Fruit fly (Drosophila melanogaster) whole organism, embryonic: ENCODE results near the gene CG43407.

Source experiments
- Bteb2 ChIP-seq: fragments of 200-800 bp; sonication (Bioruptor generic); optimal IDR thresholded peaks from 2 replicates; lab custom pipeline; 2016; ENCODE audit warnings: missing biosample characterization, missing genetic modification characterization
- CG10565 ChIP-seq: fragments of 200-800 bp; sonication (Bioruptor generic); optimal IDR thresholded peaks from 3 replicates; lab custom pipeline; 2016; ENCODE audit warnings: missing biosample characterization, mild to moderate bottlenecking, missing genetic modification characterization
- CG10959 ChIP-seq: fragments of 200-800 bp; sonication (Bioruptor generic); IDR thresholded peaks from 2 replicates; pipeline ENCODE4 v1.3.6; 2022; ENCODE audit warnings: missing biosample characterization, missing genetic modification characterization
- CG12104 ChIP-seq: fragments of 200-800 bp; sonication (Bioruptor generic); optimal IDR thresholded peaks from 3 replicates; lab custom pipeline; 2016; ENCODE audit warnings: missing biosample characterization, missing genetic modification characterization
- CG13424 ChIP-seq: fragments of 200-800 bp; sonication (Bioruptor generic); optimal IDR thresholded peaks from 2 replicates; lab custom pipeline; 2019; ENCODE audit warnings: missing biosample characterization, mild to moderate bottlenecking, missing genetic modification characterization, moderate library complexity
- CG13624 ChIP-seq: fragments of 200-800 bp; sonication (Bioruptor generic); optimal IDR thresholded peaks from 2 replicates; lab custom pipeline; 2016; ENCODE audit warnings: missing biosample characterization, missing genetic modification characterization
- CG14441 ChIP-seq: fragments of 200-800 bp; sonication (Bioruptor generic); IDR thresholded peaks from 2 replicates; pipeline ENCODE4 v1.3.6; 2022; ENCODE audit warnings: missing biosample characterization, missing genetic modification characterization
- CG15011 ChIP-seq: fragments of 200-800 bp; sonication (Bioruptor generic); optimal IDR thresholded peaks from 3 replicates; lab custom pipeline; 2018; ENCODE audit warnings: missing biosample characterization, mild to moderate bottlenecking, missing genetic modification characterization
- CG1603 ChIP-seq: fragments of 200-800 bp; sonication (Bioruptor generic); optimal IDR thresholded peaks from 2 replicates; lab custom pipeline; 2019; ENCODE audit warnings: missing biosample characterization, mild to moderate bottlenecking, missing genetic modification characterization, moderate library complexity
- CG18476 ChIP-seq: fragments of 200-800 bp; sonication (Bioruptor generic); optimal IDR thresholded peaks from 2 replicates; lab custom pipeline; 2016; ENCODE audit warnings: missing biosample characterization, mild to moderate bottlenecking, missing genetic modification characterization
- CG18599 ChIP-seq: fragments of 200-800 bp; sonication (Bioruptor generic); optimal IDR thresholded peaks from 3 replicates; lab custom pipeline; 2017; ENCODE audit warnings: missing biosample characterization, missing genetic modification characterization, mild to moderate bottlenecking, moderate library complexity, missing genetic modification reagents
- CG3065 ChIP-seq: fragments of 200-800 bp; sonication (Bioruptor generic); optimal IDR thresholded peaks from 2 replicates; lab custom pipeline; 2016; ENCODE audit warnings: missing biosample characterization, missing genetic modification characterization
- CG3281 ChIP-seq: fragments of 200-800 bp; sonication (Bioruptor generic); optimal IDR thresholded peaks from 3 replicates; lab custom pipeline; 2017; ENCODE audit warnings: missing biosample characterization, mild to moderate bottlenecking, missing genetic modification characterization
- CG33213 ChIP-seq: fragments of 200-800 bp; sonication (Bioruptor generic); optimal IDR thresholded peaks from 3 replicates; lab custom pipeline; 2016; ENCODE audit warnings: missing biosample characterization, missing genetic modification characterization
- CG33557 ChIP-seq: fragments of 200-800 bp; sonication (Bioruptor generic); optimal IDR thresholded peaks from 2 replicates; lab custom pipeline; 2019; ENCODE audit warnings: missing biosample characterization, mild to moderate bottlenecking, missing genetic modification characterization, moderate library complexity
- CG3407 ChIP-seq: fragments of 200-800 bp; sonication (Bioruptor generic); optimal IDR thresholded peaks from 2 replicates; lab custom pipeline; 2018; ENCODE audit warnings: missing biosample characterization, mild to moderate bottlenecking, missing genetic modification characterization
- CG4328 ChIP-seq: fragments of 200-800 bp; sonication (Bioruptor generic); optimal IDR thresholded peaks from 3 replicates; lab custom pipeline; 2017; ENCODE audit warnings: missing biosample characterization, missing genetic modification reagents, missing genetic modification characterization
- CG43689 ChIP-seq: fragments of 200-800 bp; sonication (Bioruptor generic); IDR thresholded peaks from 2 replicates; pipeline ENCODE4 v1.3.6; 2022; ENCODE audit warnings: missing biosample characterization, missing genetic modification characterization
- CG4730 ChIP-seq: fragments of 200-800 bp; sonication (Bioruptor generic); IDR thresholded peaks from 2 replicates; pipeline ENCODE4 v1.3.6; 2022; ENCODE audit warnings: missing biosample characterization, missing genetic modification characterization
- CG5180 ChIP-seq: fragments of 200-800 bp; sonication (Bioruptor generic); optimal IDR thresholded peaks from 3 replicates; lab custom pipeline; 2017; ENCODE audit warnings: missing biosample characterization, missing genetic modification characterization, mild to moderate bottlenecking, moderate library complexity, missing genetic modification reagents
- CG6791 ChIP-seq: fragments of 200-800 bp; sonication (Bioruptor generic); IDR thresholded peaks from 3 replicates; pipeline ENCODE4 v1.3.6; 2022; ENCODE audit warnings: missing biosample characterization, missing genetic modification characterization; ENCODE audit not compliant: partially characterized antibody
- CG7987 ChIP-seq: fragments of 200-800 bp; sonication (Bioruptor generic); optimal IDR thresholded peaks from 2 replicates; lab custom pipeline; 2018; ENCODE audit warnings: missing biosample characterization, mild to moderate bottlenecking, missing genetic modification characterization, moderate library complexity
- CG8388 ChIP-seq: fragments of 200-800 bp; sonication (Bioruptor generic); optimal IDR thresholded peaks from 2 replicates; lab custom pipeline; 2019; ENCODE audit warnings: missing biosample characterization, mild to moderate bottlenecking, missing genetic modification characterization, moderate library complexity
- CG9727 ChIP-seq: fragments of 200-800 bp; sonication (Bioruptor generic); optimal IDR thresholded peaks from 3 replicates; lab custom pipeline; 2017; ENCODE audit warnings: missing biosample characterization, mild to moderate bottlenecking, missing genetic modification characterization
- CG9797 ChIP-seq: fragments of 200-800 bp; sonication (Bioruptor generic); optimal IDR thresholded peaks from 3 replicates; lab custom pipeline; 2018; ENCODE audit warnings: missing biosample characterization, mild to moderate bottlenecking, missing genetic modification characterization
- H15 ChIP-seq: fragments of 200-800 bp; sonication (Bioruptor generic); IDR thresholded peaks from 3 replicates; pipeline ENCODE4 v1.3.6; 2022; ENCODE audit warnings: missing biosample characterization, missing genetic modification characterization
- HHEX ChIP-seq: fragments of 200-800 bp; sonication (Bioruptor generic); optimal IDR thresholded peaks from 3 replicates; lab custom pipeline; 2017; ENCODE audit warnings: missing biosample characterization, mild to moderate bottlenecking, missing genetic modification characterization, missing genetic modification reagents
- Hr3 ChIP-seq: fragments of 200-800 bp; sonication (Bioruptor generic); optimal IDR thresholded peaks from 3 replicates; lab custom pipeline; 2016; ENCODE audit warnings: missing biosample characterization, missing genetic modification characterization
- Hr78 ChIP-seq, 2 experiments: fragments of 200-800 bp in 1 of 2; fragments of >200 bp in 1 of 2; sonication (Bioruptor generic) in 1 of 2; optimal IDR thresholded peaks; 2 replicates each; lab custom pipeline; 2017 to 2019; ENCODE audit warnings: missing biosample characterization in 2 of 2, missing genetic modification characterization in 2 of 2, mild to moderate bottlenecking in 1 of 2, moderate library complexity in 1 of 2
- Jarid2 ChIP-seq: fragments of 200-800 bp; sonication (Bioruptor generic); optimal IDR thresholded peaks from 3 replicates; lab custom pipeline; 2017; ENCODE audit warnings: mild to moderate bottlenecking, missing biosample characterization, missing genetic modification reagents, missing genetic modification characterization
- Lhr ChIP-seq: fragments of 200-800 bp; sonication (Bioruptor generic); optimal IDR thresholded peaks from 3 replicates; lab custom pipeline; 2017; ENCODE audit warnings: mild to moderate bottlenecking, missing biosample characterization, missing genetic modification reagents, missing genetic modification characterization
- Mes4 ChIP-seq: fragments of 200-800 bp; sonication (Bioruptor generic); optimal IDR thresholded peaks from 2 replicates; lab custom pipeline; 2016; ENCODE audit warnings: missing biosample characterization, missing genetic modification characterization
- Nf-YC ChIP-seq: fragments of 200-800 bp; optimal IDR thresholded peaks from 3 replicates; lab custom pipeline; 2019; ENCODE audit warnings: missing biosample characterization, mild to moderate bottlenecking, missing genetic modification characterization, moderate library complexity
- al ChIP-seq: fragments of 200-800 bp; sonication (Bioruptor generic); IDR thresholded peaks from 2 replicates; pipeline ENCODE4 v1.3.6; 2022; ENCODE audit warnings: missing biosample characterization, missing genetic modification characterization
- bigmax ChIP-seq: fragments of 200-800 bp; sonication (Bioruptor generic); optimal IDR thresholded peaks from 2 replicates; lab custom pipeline; 2018; ENCODE audit warnings: missing biosample characterization, mild to moderate bottlenecking, missing genetic modification characterization
- gsb ChIP-seq: fragments of 200-800 bp; sonication (Bioruptor generic); IDR thresholded peaks from 2 replicates; pipeline ENCODE4 v1.3.6; 2022; ENCODE audit warnings: missing biosample characterization, missing genetic modification characterization
- ham ChIP-seq: fragments of 200-800 bp; sonication (Bioruptor generic); IDR thresholded peaks from 2 replicates; pipeline ENCODE4 v1.3.6; 2022; ENCODE audit warnings: missing biosample characterization, missing genetic modification characterization
- ind ChIP-seq: fragments of 200-800 bp; sonication (Bioruptor generic); optimal IDR thresholded peaks from 3 replicates; lab custom pipeline; 2016; ENCODE audit warnings: missing biosample characterization, missing genetic modification characterization
- insv ChIP-seq, 2 experiments: fragments of 200-800 bp; sonication (Bioruptor generic); optimal IDR thresholded peaks; 3 replicates each; lab custom pipeline; 2016 to 2018; ENCODE audit warnings: missing biosample characterization in 2 of 2, missing genetic modification characterization in 2 of 2
- luna ChIP-seq: fragments of 200-800 bp; sonication (Bioruptor generic); optimal IDR thresholded peaks from 2 replicates; lab custom pipeline; 2016; ENCODE audit warnings: missing biosample characterization, missing genetic modification characterization
- mam ChIP-seq: fragments of 200-800 bp; sonication (Bioruptor generic); optimal IDR thresholded peaks from 3 replicates; lab custom pipeline; 2016; ENCODE audit warnings: missing biosample characterization, missing genetic modification characterization
- nerfin-2 ChIP-seq: fragments of 200-800 bp; sonication (Bioruptor generic); IDR thresholded peaks from 2 replicates; pipeline ENCODE4 v1.3.6; 2022; ENCODE audit warnings: missing biosample characterization, missing genetic modification characterization; ENCODE audit not compliant: partially characterized antibody
- onecut ChIP-seq: fragments of 200-800 bp; sonication (Bioruptor generic); IDR thresholded peaks from 2 replicates; pipeline ENCODE4 v1.3.6; 2022; ENCODE audit warnings: missing biosample characterization, missing genetic modification characterization
- sens-2 ChIP-seq: fragments of 200-800 bp; sonication (Bioruptor generic); IDR thresholded peaks from 2 replicates; pipeline ENCODE4 v1.3.6; 2022; ENCODE audit warnings: missing biosample characterization, missing genetic modification characterization
- slbo ChIP-seq: fragments of 200-800 bp; sonication (Bioruptor generic); IDR thresholded peaks from 2 replicates; pipeline ENCODE4 v1.3.6; 2022; ENCODE audit warnings: missing biosample characterization, missing genetic modification characterization
- ttk ChIP-seq: fragments of 200-800 bp; sonication (Bioruptor generic); IDR thresholded peaks from 2 replicates; pipeline ENCODE4 v2.1.2; 2022; ENCODE audit warnings: missing biosample characterization, missing genetic modification characterization
- wor ChIP-seq: fragments of 200-800 bp; sonication (Bioruptor generic); IDR thresholded peaks from 2 replicates; pipeline ENCODE4 v1.3.6; 2022; ENCODE audit warnings: missing biosample characterization, missing genetic modification characterization
- z ChIP-seq: fragments of 200-800 bp; sonication (Bioruptor generic); IDR thresholded peaks from 3 replicates; pipeline ENCODE4 v1.3.6; 2022; ENCODE audit warnings: missing biosample characterization, missing genetic modification characterization
- zfh2 ChIP-seq: fragments of 200-800 bp; sonication (Bioruptor generic); optimal IDR thresholded peaks from 2 replicates; lab custom pipeline; 2016; ENCODE audit warnings: missing biosample characterization, missing genetic modification characterization

Gene CG43407

DNA sequence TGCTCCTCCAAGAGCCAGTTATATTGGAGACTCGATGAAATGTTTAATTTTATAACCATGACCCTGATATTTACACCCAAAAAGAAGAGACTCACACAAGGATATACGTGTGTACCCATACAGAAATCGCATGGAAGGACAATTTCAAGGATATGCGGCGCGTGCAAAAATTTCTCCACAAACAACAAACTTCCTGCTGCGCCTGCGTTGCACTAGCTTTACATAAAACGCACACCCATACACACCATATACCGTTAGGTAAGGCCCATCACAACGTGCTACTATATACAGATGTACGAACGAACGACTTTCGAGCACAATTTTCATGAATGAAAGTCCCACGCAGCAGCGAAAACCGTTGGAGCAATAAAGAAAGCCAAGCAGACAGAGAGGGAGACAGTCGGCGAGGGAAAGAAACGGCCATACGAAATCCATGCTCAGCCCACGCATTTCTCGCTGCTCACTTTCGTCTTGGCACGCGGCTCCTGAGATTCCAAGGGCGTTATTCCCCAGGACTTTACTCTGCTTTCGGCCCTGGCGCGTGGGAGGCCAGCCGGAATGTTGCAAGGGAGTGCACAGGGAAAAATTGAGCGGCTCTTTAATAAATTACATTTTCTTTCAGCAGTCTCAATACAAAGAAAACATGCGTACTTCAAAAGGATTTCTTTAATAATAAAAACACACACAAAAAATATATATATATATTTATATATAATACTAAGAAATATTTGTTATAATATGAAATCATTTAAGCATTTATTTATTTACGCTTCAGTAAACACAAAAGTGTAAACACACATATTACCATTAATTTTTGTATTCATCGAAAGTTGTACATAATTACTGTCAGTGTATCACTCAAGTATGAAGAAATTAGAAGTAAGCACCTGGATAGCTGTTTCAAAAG, 34.4 kb upstream of the CG43407 start (continued):
- no peak for TF ChIP-seq CG6791 (GFP tag; lab: Robert Waterston, UW)
- no peak for TF ChIP-seq z (GFP tag; lab: Robert Waterston, UW)
- TF ChIP-seq sens-2 (GFP tag; lab: Robert Waterston, UW), result no peak
- TF ChIP-seq ind (GFP tag; lab: Kevin White, UChicago), result peak; percentile 27
- TF ChIP-seq CG8388 (GFP tag; lab: Kevin White, UChicago), result peak; percentile 37
- no peak for TF ChIP-seq Jarid2 (GFP tag; lab: Kevin White, UChicago)
- no peak for TF ChIP-seq gsb (GFP tag; lab: Robert Waterston, UW)
- TF ChIP-seq CG9797 (GFP tag; lab: Kevin White, UChicago), result no peak
- TF ChIP-seq CG3065, result no peak
- TF ChIP-seq zfh2 (GFP tag; lab: Kevin White, UChicago), result no peak
- no peak for TF ChIP-seq CG15011 (GFP tag; lab: Kevin White, UChicago)
- TF ChIP-seq Mes4 (GFP tag; lab: Kevin White, UChicago), result no peak
- TF ChIP-seq luna, result no peak
- TF ChIP-seq CG18599 (GFP tag; lab: Kevin White, UChicago), result peak; percentile 75
- no peak for TF ChIP-seq ttk (GFP tag; lab: Robert Waterston, UW)
- no peak for TF ChIP-seq CG13624
- no peak for TF ChIP-seq nerfin-2 (GFP tag; lab: Robert Waterston, UW)
- TF ChIP-seq mam (GFP tag; lab: Kevin White, UChicago), result no peak
- no peak for TF ChIP-seq Hr78 (GFP tag; optimal IDR thresholded peaks at IDR 0.05; lab: Kevin White, UChicago)
- peak; percentile 29 for TF ChIP-seq CG13424 (tag; lab: Kevin White, UChicago)
- no peak for TF ChIP-seq CG18476 (GFP tag; lab: Kevin White, UChicago)
- TF ChIP-seq bigmax (GFP tag; lab: Kevin White, UChicago), result no peak
- peak; percentile 62 for TF ChIP-seq CG3281
- TF ChIP-seq CG4328 (GFP tag; lab: Kevin White, UChicago), result no peak
- TF ChIP-seq CG33213 (GFP tag; lab: Kevin White, UChicago), result no peak
- TF ChIP-seq Nf-YC (tag; lab: Kevin White, UChicago), result no peak
- no peak for TF ChIP-seq H15 (GFP tag; lab: Robert Waterston, UW)
- no peak for TF ChIP-seq CG14441 (GFP tag; lab: Robert Waterston, UW)
- no peak for TF ChIP-seq onecut (GFP tag; lab: Robert Waterston, UW)
- TF ChIP-seq CG9727 (GFP tag; lab: Kevin White, UChicago), result peak; percentile 52
- no peak for TF ChIP-seq wor (GFP tag; lab: Robert Waterston, UW)
- TF ChIP-seq CG12104 (GFP tag; lab: Kevin White, UChicago), result no peak
- no peak for TF ChIP-seq CG43689 (GFP tag; lab: Robert Waterston, UW)
- 0 out of 2 replicates have a peak, but pooled peaks have one; percentile 17 for TF ChIP-seq slbo (GFP tag; lab: Robert Waterston, UW)
- peak; percentile 36 for TF ChIP-seq HHEX (GFP tag; lab: Kevin White, UChicago)
- TF ChIP-seq al (GFP tag; lab: Robert Waterston, UW), result no peak
- no peak for TF ChIP-seq Bteb2
- TF ChIP-seq CG33557 (GFP tag; lab: Kevin White, UChicago), result no peak
- peak; percentile 10 for TF ChIP-seq Hr3 (GFP tag; lab: Kevin White, UChicago)
- TF ChIP-seq CG4730 (GFP tag; lab: Robert Waterston, UW), result no peak
- TF ChIP-seq CG3407 (GFP tag; lab: Kevin White, UChicago), result no peak
- TF ChIP-seq CG1603 (tag; lab: Kevin White, UChicago), result no peak
- TF ChIP-seq CG5180 (GFP tag; lab: Kevin White, UChicago), result no peak
- no peak for TF ChIP-seq Lhr (GFP tag; lab: Kevin White, UChicago)
- TF ChIP-seq CG10959 (GFP tag; lab: Robert Waterston, UW), result no peak
- TF ChIP-seq ham (GFP tag; lab: Robert Waterston, UW), result no peak
- no peak for TF ChIP-seq CG7987 (GFP tag; lab: Kevin White, UChicago)
- TF ChIP-seq insv (GFP tag; optimal IDR thresholded peaks at IDR 0.05; lab: Kevin White, UChicago), result no peak
- TF ChIP-seq CG10565 (GFP tag; lab: Kevin White, UChicago), result no peak
